Fruit fly (Drosophila melanogaster): ENCODE data around the gene CG1637.
A peak's percentile ranks its signal among the peaks of the same experiment; 100 is the strongest.

The CG1637 gene

dm6 chrX:10854686-10855085, 23.0 kb downstream of the CG1637 start, which contains the start of gene feo (continued):
- TF ChIP-seq CrebB (tag; optimal IDR thresholded peaks at IDR 0.05): no peak
- TF ChIP-seq CG1603 (tag; optimal IDR thresholded peaks at IDR 0.05): peak; percentile 71
- TF ChIP-seq sc (optimal IDR thresholded peaks at IDR 0.05): no peak
- no peak for TF ChIP-seq sc (GFP tag; optimal IDR thresholded peaks at IDR 0.05)
- no peak for TF ChIP-seq GATAe (GFP tag; conservative IDR thresholded peaks at IDR 0.05)
- no peak for TF ChIP-seq CG13894 (tag; optimal IDR thresholded peaks at IDR 0.05)
- no peak for TF ChIP-seq CG2199 (GFP tag; IDR thresholded peaks at IDR 0.05)
- peak; percentile 57 for TF ChIP-seq Sry-δ (GFP tag; optimal IDR thresholded peaks at IDR 0.05)
- no peak for TF ChIP-seq kni (GFP tag; optimal IDR thresholded peaks at IDR 0.05)
- TF ChIP-seq CG13424 (tag; optimal IDR thresholded peaks at IDR 0.05): no peak
- peak; percentile 30 for TF ChIP-seq Ets97D (GFP tag; optimal IDR thresholded peaks at IDR 0.05)
- TF ChIP-seq repo (GFP tag; optimal IDR thresholded peaks at IDR 0.05): no peak
- TF ChIP-seq Dfd (GFP tag; optimal IDR thresholded peaks at IDR 0.05): no peak
- TF ChIP-seq CG13775 (GFP tag; optimal IDR thresholded peaks at IDR 0.05): no peak
- peak; percentile 5 for TF ChIP-seq lilli (GFP tag; optimal IDR thresholded peaks at IDR 0.05)
- peak; percentile 63 for TF ChIP-seq YL-1 (GFP tag; optimal IDR thresholded peaks at IDR 0.05)
- TF ChIP-seq CG12299 (tag; optimal IDR thresholded peaks at IDR 0.05): no peak
- no peak for TF ChIP-seq run (tag; optimal IDR thresholded peaks at IDR 0.05)
- no peak for TF ChIP-seq sens-2 (GFP tag; IDR thresholded peaks at IDR 0.05)
- TF ChIP-seq dysf (GFP tag; IDR thresholded peaks at IDR 0.05): no peak
- TF ChIP-seq CG12769 (tag; optimal IDR thresholded peaks at IDR 0.05): no peak
- no peak for TF ChIP-seq CG6654 (GFP tag; optimal IDR thresholded peaks at IDR 0.05)
- no peak for TF ChIP-seq Dad (GFP tag; optimal IDR thresholded peaks at IDR 0.05)
- TF ChIP-seq CG33213 (GFP tag; optimal IDR thresholded peaks at IDR 0.05): no peak
- TF ChIP-seq Hr78 (GFP tag; optimal IDR thresholded peaks at IDR 0.05): no peak
- no peak for TF ChIP-seq CG16779 (GFP tag; IDR thresholded peaks at IDR 0.05)
- no peak for TF ChIP-seq fu2 (GFP tag; optimal IDR thresholded peaks at IDR 0.05)
- no peak for TF ChIP-seq az2 (GFP tag; optimal IDR thresholded peaks at IDR 0.05)
- TF ChIP-seq Hr3 (GFP tag; optimal IDR thresholded peaks at IDR 0.05): no peak
- no peak for TF ChIP-seq CG8924 (tag; optimal IDR thresholded peaks at IDR 0.05)
- TF ChIP-seq jigr1 (GFP tag; IDR thresholded peaks at IDR 0.05): no peak
- TF ChIP-seq fd96Cb (tag; optimal IDR thresholded peaks at IDR 0.05): no peak
- TF ChIP-seq Pdp1 (GFP tag; optimal IDR thresholded peaks at IDR 0.05): no peak
- TF ChIP-seq Taf1 (GFP tag; IDR thresholded peaks at IDR 0.05): no peak
- TF ChIP-seq CG2129 (GFP tag; IDR thresholded peaks at IDR 0.05; ENCODE audit: partially characterized antibody): no peak
- no peak for TF ChIP-seq CG32772 (GFP tag; IDR thresholded peaks at IDR 0.05)
- no peak for TF ChIP-seq br (optimal IDR thresholded peaks at IDR 0.05)
- TF ChIP-seq NfI (GFP tag; optimal IDR thresholded peaks at IDR 0.05): no peak
- TF ChIP-seq CG11504 (tag; optimal IDR thresholded peaks at IDR 0.05): no peak
- TF ChIP-seq ind (GFP tag; optimal IDR thresholded peaks at IDR 0.05): no peak
- TF ChIP-seq CG11085 (GFP tag; IDR thresholded peaks at IDR 0.05): no peak
- TF ChIP-seq Dref (GFP tag; IDR thresholded peaks at IDR 0.05): peak; percentile 52
- TF ChIP-seq fd102C (GFP tag; optimal IDR thresholded peaks at IDR 0.05): no peak
- no peak for TF ChIP-seq NK7.1 (GFP tag; optimal IDR thresholded peaks at IDR 0.05)
- no peak for TF ChIP-seq maf-S (GFP tag; optimal IDR thresholded peaks at IDR 0.05)
- peak; percentile 38 for TF ChIP-seq amos (GFP tag; IDR thresholded peaks at IDR 0.05; ENCODE audit: partially characterized antibody)
- no peak for TF ChIP-seq CG9727 (GFP tag; optimal IDR thresholded peaks at IDR 0.05)
- no peak for TF ChIP-seq CG11695 (GFP tag; IDR thresholded peaks at IDR 0.05)
- TF ChIP-seq CG15011 (GFP tag; optimal IDR thresholded peaks at IDR 0.05): no peak
- no peak for TF ChIP-seq NFAT (GFP tag; IDR thresholded peaks at IDR 0.05)
- TF ChIP-seq CG8089 (GFP tag; optimal IDR thresholded peaks at IDR 0.05): no peak
- no peak for TF ChIP-seq oc (tag; optimal IDR thresholded peaks at IDR 0.05)
- no peak for TF ChIP-seq pho (GFP tag; optimal IDR thresholded peaks at IDR 0.05)

All from whole organism, embryonic.